Worm (Caenorhabditis elegans): ENCODE data around the gene C55C3.1.

DNA sequence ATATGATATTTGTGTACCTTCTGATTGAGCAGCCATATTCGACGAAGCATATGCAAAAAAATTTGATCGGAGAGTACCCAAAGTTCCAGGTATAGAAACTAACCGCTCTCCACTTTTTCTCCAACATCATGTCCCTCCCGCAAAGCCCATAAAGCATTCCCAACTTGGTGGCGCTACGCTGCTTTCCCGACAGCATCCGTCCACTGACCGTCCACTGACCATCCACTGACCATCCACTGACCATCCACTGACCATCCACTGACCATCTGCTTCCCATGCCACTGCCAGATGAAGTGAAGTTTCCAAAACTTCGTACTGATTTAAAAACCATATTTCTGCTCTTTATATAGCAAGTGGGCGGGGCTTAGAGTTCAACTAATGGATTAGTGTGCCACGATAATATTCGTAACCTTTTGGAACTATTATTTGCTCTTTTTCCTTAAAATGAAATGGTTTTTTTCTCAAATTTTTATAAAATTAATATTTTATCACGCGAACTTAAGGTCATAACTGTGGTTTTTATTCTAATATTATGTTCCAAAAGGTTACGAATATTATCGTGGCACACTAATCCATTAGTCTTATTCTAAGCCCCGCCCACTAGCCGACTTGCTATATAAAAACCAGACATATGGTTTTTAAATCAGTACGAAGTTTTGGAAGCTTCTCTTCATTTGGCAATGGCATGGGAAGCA lies 18.4 kb upstream of the C55C3.1 start, which contains the start of gene C55C3.8:
- TF ChIP-seq flt-1 (GFP tag; IDR thresholded peaks at IDR 0.05): no peak
- TF ChIP-seq ama-1 (optimal IDR thresholded peaks at IDR 0.05): no peak
- TF ChIP-seq ceh-13 (GFP tag; optimal IDR thresholded peaks at IDR 0.05): no peak
- TF ChIP-seq sea-1 (GFP tag; conservative IDR thresholded peaks at IDR 0.05): no peak
- TF ChIP-seq pes-1 (GFP tag; IDR thresholded peaks at IDR 0.05): no peak
- TF ChIP-seq tbx-11 (GFP tag; IDR thresholded peaks at IDR 0.05): no peak
- no peak for TF ChIP-seq tra-4 (tag; optimal IDR thresholded peaks at IDR 0.05)
- no peak for TF ChIP-seq scrt-1 (GFP tag; IDR thresholded peaks at IDR 0.05)
- TF ChIP-seq tbx-37 (GFP tag; conservative IDR thresholded peaks at IDR 0.05): no peak
